Worm (Caenorhabditis elegans) whole organism, young adult: ENCODE results near the gene gei-13.

ENCODE experiments used
- B0019.2 ChIP-seq: fragments of 200-800 bp; sonication (Bioruptor generic); conservative IDR thresholded peaks from 2 replicates; pipeline ENCODE4 v1.3.6; 2022; ENCODE audit warnings: missing genetic modification reagents, missing genetic modification characterization, missing compliant biosample characterization
- C17E4.6 ChIP-seq: fragments of 200-800 bp; sonication (Bioruptor generic); IDR thresholded peaks from 2 replicates; pipeline ENCODE4 v1.3.6; 2022; ENCODE audit warnings: missing genetic modification reagents, missing genetic modification characterization, missing compliant biosample characterization
- F10E7.11 ChIP-seq: sonication (generic microtip); optimal IDR thresholded peaks from 2 replicates; lab custom pipeline; 2017; ENCODE audit warnings: mild to moderate bottlenecking, missing genetic modification characterization, moderate library complexity, missing compliant biosample characterization
- F23B12.7 ChIP-seq: sonication (generic microtip); optimal IDR thresholded peaks from 2 replicates; lab custom pipeline; 2017; ENCODE audit warnings: missing genetic modification characterization, mild to moderate bottlenecking, missing compliant biosample characterization, antibody characterized with exemption, moderate library complexity; ENCODE audit not compliant: insufficient read depth
- F37B4.10 ChIP-seq: fragments of 200-800 bp; sonication (Bioruptor generic); IDR thresholded peaks from 2 replicates; pipeline ENCODE4 v1.3.6; 2022; ENCODE audit warnings: missing genetic modification characterization, missing compliant biosample characterization
- F57A8.1 ChIP-seq: fragments of 200-800 bp; sonication (Bioruptor generic); optimal IDR thresholded peaks from 2 replicates; lab custom pipeline; 2018; ENCODE audit warnings: mild to moderate bottlenecking, missing genetic modification characterization, moderate library complexity, missing compliant biosample characterization
- K12H6.12 ChIP-seq: fragments of 200-800 bp; sonication (Bioruptor generic); optimal IDR thresholded peaks from 2 replicates; lab custom pipeline; 2018; ENCODE audit warnings: mild to moderate bottlenecking, missing genetic modification characterization, missing compliant biosample characterization
- Y53G8AR.9 ChIP-seq: fragments of 200-800 bp; sonication (Bioruptor generic); conservative IDR thresholded peaks from 2 replicates; pipeline ENCODE4 v1.3.6; 2022; ENCODE audit warnings: missing genetic modification reagents, missing genetic modification characterization, missing compliant biosample characterization
- Y79H2A.3 ChIP-seq: fragments of 200-800 bp; sonication (Bioruptor generic); conservative IDR thresholded peaks from 2 replicates; pipeline ENCODE4 v1.3.6; 2022; ENCODE audit warnings: missing genetic modification reagents, missing genetic modification characterization, missing compliant biosample characterization
- Y95B8A.8 ChIP-seq: fragments of 200-800 bp; sonication (Bioruptor generic); IDR thresholded peaks from 2 replicates; pipeline ENCODE4 v1.3.6; 2022; ENCODE audit warnings: missing genetic modification reagents, missing genetic modification characterization, missing compliant biosample characterization
- ZK185.1 ChIP-seq: sonication (generic microtip); optimal IDR thresholded peaks from 2 replicates; lab custom pipeline; 2016; ENCODE audit warnings: mild to moderate bottlenecking, missing genetic modification characterization, missing compliant biosample characterization; ENCODE audit not compliant: poor library complexity, severe bottlenecking
- cebp-1 ChIP-seq, 2 experiments: fragments of 200-800 bp in 1 of 2; sonication (Bioruptor generic) in 1 of 2; sonication (generic microtip) in 1 of 2; IDR thresholded peaks in 1 of 2; optimal IDR thresholded peaks in 1 of 2; 2 replicates each; pipeline versions ENCODE4 v1.3.6 to Lab custom; 2017 to 2022; ENCODE audit warnings: missing compliant biosample characterization in 2 of 2, missing genetic modification characterization in 2 of 2, mild to moderate bottlenecking in 1 of 2, missing genetic modification reagents in 1 of 2, moderate library complexity in 1 of 2
- ceh-27 ChIP-seq: fragments of 200-800 bp; sonication (Bioruptor generic); optimal IDR thresholded peaks from 2 replicates; lab custom pipeline; 2018; ENCODE audit warnings: mild to moderate bottlenecking, missing genetic modification characterization, moderate library complexity, missing compliant biosample characterization
- hlh-26 ChIP-seq: fragments of 200-800 bp; sonication (Bioruptor generic); conservative IDR thresholded peaks from 2 replicates; pipeline ENCODE4 v1.3.6; 2022; ENCODE audit warnings: missing genetic modification reagents, missing genetic modification characterization, missing compliant biosample characterization
- let-526 ChIP-seq: fragments of 200-800 bp; sonication (Bioruptor generic); IDR thresholded peaks from 2 replicates; pipeline ENCODE4 v1.3.6; 2022; ENCODE audit warnings: missing genetic modification reagents, missing genetic modification characterization, missing compliant biosample characterization
- lin-26 ChIP-seq: fragments of 200-800 bp; sonication (Bioruptor generic); IDR thresholded peaks from 2 replicates; pipeline ENCODE4 v1.3.6; 2022; ENCODE audit warnings: missing genetic modification reagents, missing genetic modification characterization, missing compliant biosample characterization
- lin-35 ChIP-seq, 3 experiments: fragments of 150-350 bp in 2 of 3; sonication (generic microtip) in 1 of 3; optimal IDR thresholded peaks; 2 replicates each; lab custom pipeline; 2014 to 2018; ENCODE audit warnings: missing biosample characterization in 3 of 3, missing genetic modification characterization in 3 of 3, missing genetic modification reagents in 3 of 3
- lsy-27 ChIP-seq: sonication (generic microtip); optimal IDR thresholded peaks from 2 replicates; lab custom pipeline; 2017; ENCODE audit warnings: missing genetic modification characterization, mild to moderate bottlenecking, missing compliant biosample characterization, antibody characterized with exemption, missing genotype, borderline replicate concordance; ENCODE audit not compliant: insufficient read depth
- madf-3 ChIP-seq: fragments of 200-800 bp; sonication (Bioruptor generic); IDR thresholded peaks from 2 replicates; pipeline ENCODE4 v1.3.6; 2022; ENCODE audit warnings: missing genetic modification reagents, missing genetic modification characterization, missing compliant biosample characterization
- madf-8 ChIP-seq: fragments of 200-800 bp; sonication (Bioruptor generic); conservative IDR thresholded peaks from 2 replicates; pipeline ENCODE4 v1.3.6; 2022; ENCODE audit warnings: missing genetic modification reagents, missing genetic modification characterization, missing compliant biosample characterization
- mcd-1 ChIP-seq: fragments of 200-800 bp; sonication (Bioruptor generic); IDR thresholded peaks from 2 replicates; pipeline ENCODE4 v1.3.6; 2022; ENCODE audit warnings: missing genetic modification reagents, missing genetic modification characterization, missing compliant biosample characterization
- mel-28 ChIP-seq: sonication (generic microtip); optimal IDR thresholded peaks from 2 replicates; lab custom pipeline; 2016; ENCODE audit warnings: borderline replicate concordance, mild to moderate bottlenecking, missing genetic modification characterization, missing compliant biosample characterization
- mes-4 ChIP-seq: sonication (generic microtip); optimal IDR thresholded peaks from 2 replicates; lab custom pipeline; 2016; ENCODE audit warnings: missing genotype, missing genetic modification characterization, missing compliant biosample characterization
- nhr-179 ChIP-seq: sonication (generic microtip); optimal IDR thresholded peaks from 2 replicates; lab custom pipeline; 2016; ENCODE audit warnings: mild to moderate bottlenecking, missing genetic modification characterization, missing compliant biosample characterization
- nhr-80 ChIP-seq: sonication (generic microtip); optimal IDR thresholded peaks from 2 replicates; lab custom pipeline; 2016; ENCODE audit warnings: missing genetic modification characterization, missing compliant biosample characterization
- repo-1 ChIP-seq: sonication (generic microtip); optimal IDR thresholded peaks from 2 replicates; lab custom pipeline; 2017; ENCODE audit warnings: mild to moderate bottlenecking, missing genetic modification characterization, missing compliant biosample characterization
- sdz-38 ChIP-seq: sonication (generic microtip); optimal IDR thresholded peaks from 2 replicates; lab custom pipeline; 2016; ENCODE audit warnings: missing genotype, missing genetic modification characterization, missing compliant biosample characterization
- snpc-1.3 ChIP-seq: sonication (generic microtip); optimal IDR thresholded peaks from 2 replicates; lab custom pipeline; 2017; ENCODE audit warnings: missing genetic modification characterization, mild to moderate bottlenecking, missing compliant biosample characterization, antibody characterized with exemption, moderate library complexity, missing genotype, missing genetic modification reagents; ENCODE audit not compliant: insufficient read depth
- somi-1 ChIP-seq: fragments of 200-800 bp; sonication (Bioruptor generic); optimal IDR thresholded peaks from 2 replicates; lab custom pipeline; 2018; ENCODE audit warnings: mild to moderate bottlenecking, missing genetic modification characterization, missing compliant biosample characterization
- unc-62 ChIP-seq: fragments of 150-350 bp; optimal IDR thresholded peaks from 2 replicates; lab custom pipeline; 2014; ENCODE audit warnings: missing biosample characterization, missing genetic modification reagents, missing genetic modification characterization
- xnd-1 ChIP-seq: sonication (generic microtip); optimal IDR thresholded peaks from 2 replicates; lab custom pipeline; 2016; ENCODE audit warnings: missing genotype, missing genetic modification reagents, missing genetic modification characterization, missing compliant biosample characterization
- zfh-2 ChIP-seq: fragments of 200-800 bp; sonication (Bioruptor generic); conservative IDR thresholded peaks from 2 replicates; pipeline ENCODE4 v1.3.6; 2022; ENCODE audit warnings: missing genetic modification reagents, missing genetic modification characterization, missing compliant biosample characterization
- zim-3 ChIP-seq: sonication (generic microtip); optimal IDR thresholded peaks from 2 replicates; lab custom pipeline; 2017; ENCODE audit warnings: mild to moderate bottlenecking, missing genetic modification characterization, moderate library complexity, missing compliant biosample characterization
- ztf-22 ChIP-seq: fragments of 200-800 bp; sonication (Bioruptor generic); optimal IDR thresholded peaks from 2 replicates; lab custom pipeline; 2018; ENCODE audit warnings: mild to moderate bottlenecking, missing genetic modification characterization, moderate library complexity, missing compliant biosample characterization
- ztf-26 ChIP-seq: sonication (generic microtip); optimal IDR thresholded peaks from 2 replicates; lab custom pipeline; 2017; ENCODE audit warnings: missing genetic modification characterization, missing compliant biosample characterization

gei-13 gene

ce11 chrIII:9665490-9666179 lies 28.7 kb upstream of the gei-13 start (continued):
- TF ChIP-seq sdz-38 (tag; lab: Kevin White, UChicago) (no peak), zfh-2 (GFP tag; lab: Robert Waterston, UW) (0 out of 2 replicates have a peak, but pooled peaks have one; percentile 14), lin-26 (no peak), F23B12.7 (tag; lab: Kevin White, UChicago) (no peak), ceh-27 (peak; percentile 69), lsy-27 (tag; lab: Kevin White, UChicago) (no peak), madf-3 (GFP tag; lab: Robert Waterston, UW) (no peak), cebp-1 (GFP tag; IDR thresholded peaks at IDR 0.05; lab: Robert Waterston, UW) (no peak), cebp-1 (tag; optimal IDR thresholded peaks at IDR 0.05; lab: Kevin White, UChicago) (peak; percentile 26), nhr-80 (tag; lab: Kevin White, UChicago) (peak; percentile 94), let-526 (GFP tag; lab: Robert Waterston, UW) (no peak), F10E7.11 (no peak), Y79H2A.3 (GFP tag; lab: Robert Waterston, UW) (no peak), repo-1 (no peak), mcd-1 (GFP tag; lab: Robert Waterston, UW) (no peak), lin-35 (GFP tag; optimal IDR thresholded peaks at IDR 0.05; lab: Kevin White, UChicago) (no peak), ZK185.1 (tag; lab: Kevin White, UChicago) (peak; percentile 26), unc-62 (GFP tag; lab: Kevin White, UChicago) (no peak), hlh-26 (GFP tag; lab: Robert Waterston, UW) (no peak), F37B4.10 (no peak), ztf-26 (tag; lab: Kevin White, UChicago) (peak; percentile 42), K12H6.12 (tag; lab: Kevin White, UChicago) (peak; percentile 49), somi-1 (GFP tag; lab: Kevin White, UChicago) (peak; percentile 16), mel-28 (tag; lab: Kevin White, UChicago) (no peak), snpc-1.3 (tag; lab: Kevin White, UChicago) (no peak), ztf-22 (GFP tag; lab: Kevin White, UChicago) (no peak), C17E4.6 (GFP tag; lab: Robert Waterston, UW) (no peak), Y95B8A.8 (no peak), madf-8 (GFP tag; lab: Robert Waterston, UW) (no peak), xnd-1 (tag; lab: Kevin White, UChicago) (no peak), mes-4 (tag; lab: Kevin White, UChicago) (no peak), B0019.2 (no peak), nhr-179 (no peak), F57A8.1 (GFP tag; lab: Kevin White, UChicago) (no peak)

ce11 chrIII:9664484-9665221 lies 27.7 kb upstream of the gei-13 start:
- TF ChIP-seq zim-3 = no peak
- 0 out of 2 replicates have a peak, but pooled peaks have one; percentile 14 for TF ChIP-seq Y53G8AR.9 (GFP tag; lab: Robert Waterston, UW)
